Fruit fly (Drosophila melanogaster): ENCODE results near the gene CG2061.
A peak's percentile ranks its signal among the peaks of the same experiment; 100 is the strongest.

DNA sequence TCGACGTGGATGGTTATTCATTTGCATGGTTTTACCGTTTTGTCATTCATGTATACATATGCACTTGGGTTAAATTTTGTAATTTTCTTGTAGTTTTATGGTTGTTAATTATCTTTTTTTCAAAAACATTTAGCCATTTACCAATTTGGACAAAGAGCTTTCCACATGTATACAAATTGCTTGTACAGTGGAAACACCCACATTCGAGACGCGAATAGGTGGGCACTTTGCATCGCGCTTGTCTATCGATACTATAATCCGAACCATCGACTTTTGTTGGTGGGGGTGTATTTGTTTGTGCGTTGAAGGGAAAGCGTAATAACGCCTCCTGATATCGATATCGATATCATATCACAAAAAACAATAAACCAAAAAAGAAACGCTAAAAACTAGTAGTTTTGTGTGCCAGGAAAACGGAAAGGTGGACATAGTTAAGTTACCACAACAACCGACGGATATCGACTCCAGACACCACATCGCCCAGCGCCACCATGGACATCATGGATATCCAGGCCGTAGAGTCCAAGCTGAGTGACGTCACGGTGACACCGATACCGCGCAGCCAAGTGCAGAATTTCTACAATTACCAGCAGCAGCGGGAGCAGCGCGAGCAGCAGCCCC, 45.4 kb downstream of the CG2061 start, which contains the start of gene CDK2AP1:
- no peak for TF ChIP-seq Hmx (GFP tag; optimal IDR thresholded peaks at IDR 0.05)
- TF ChIP-seq CG10274 (GFP tag; optimal IDR thresholded peaks at IDR 0.05): no peak
- TF ChIP-seq Camta (GFP tag; optimal IDR thresholded peaks at IDR 0.05): no peak
- TF ChIP-seq CG13624 (GFP tag; optimal IDR thresholded peaks at IDR 0.05): peak; percentile 77

All from whole organism, embryonic.